Worm (Caenorhabditis elegans) whole organism, young adult: ENCODE measurements around the gene T25G12.6.

Source experiments
- B0019.2 ChIP-seq: fragments of 200-800 bp; sonication (Bioruptor generic); conservative IDR thresholded peaks from 2 replicates; pipeline ENCODE4 v1.3.6; 2022; ENCODE audit warnings: missing genetic modification reagents, missing genetic modification characterization, missing compliant biosample characterization
- B0336.3 ChIP-seq: fragments of 200-800 bp; sonication (Bioruptor generic); IDR thresholded peaks from 2 replicates; pipeline ENCODE4 v1.3.6; 2022; ENCODE audit warnings: missing genetic modification characterization, missing compliant biosample characterization
- F33H1.4 ChIP-seq: fragments of 200-800 bp; sonication (Bioruptor generic); IDR thresholded peaks from 2 replicates; pipeline ENCODE4 v1.3.6; 2022; ENCODE audit warnings: missing genetic modification reagents, missing genetic modification characterization, missing compliant biosample characterization
- F37B4.10 ChIP-seq: fragments of 200-800 bp; sonication (Bioruptor generic); IDR thresholded peaks from 2 replicates; pipeline ENCODE4 v1.3.6; 2022; ENCODE audit warnings: missing genetic modification characterization, missing compliant biosample characterization
- F39B2.1 ChIP-seq: fragments of 200-800 bp; sonication (Bioruptor generic); IDR thresholded peaks from 2 replicates; pipeline ENCODE4 v1.3.6; 2022; ENCODE audit warnings: missing genetic modification reagents, missing genetic modification characterization, missing compliant biosample characterization
- K12H6.12 ChIP-seq: fragments of 200-800 bp; sonication (Bioruptor generic); optimal IDR thresholded peaks from 2 replicates; lab custom pipeline; 2018; ENCODE audit warnings: mild to moderate bottlenecking, missing genetic modification characterization, missing compliant biosample characterization
- Y56A3A.18 ChIP-seq: fragments of 200-800 bp; sonication (Bioruptor generic); IDR thresholded peaks from 2 replicates; pipeline ENCODE4 v1.3.6; 2022; ENCODE audit warnings: missing genetic modification reagents, missing genetic modification characterization, missing compliant biosample characterization
- ZK185.1 ChIP-seq: sonication (generic microtip); optimal IDR thresholded peaks from 2 replicates; lab custom pipeline; 2016; ENCODE audit warnings: mild to moderate bottlenecking, missing genetic modification characterization, missing compliant biosample characterization; ENCODE audit not compliant: poor library complexity, severe bottlenecking
- ama-1 ChIP-seq, 3 experiments: fragments of 150-350 bp in 1 of 3; sonication (generic microtip) in 2 of 3; optimal IDR thresholded peaks; 2 replicates each; lab custom pipeline; 2014 to 2018; ENCODE audit warnings: missing biosample characterization in 2 of 3, missing genetic modification characterization in 2 of 3, missing genetic modification reagents in 2 of 3
- athp-1 ChIP-seq: sonication (generic microtip); optimal IDR thresholded peaks from 2 replicates; lab custom pipeline; 2017; ENCODE audit warnings: mild to moderate bottlenecking, missing genetic modification characterization, missing compliant biosample characterization
- attf-5 ChIP-seq: fragments of 200-800 bp; sonication (Bioruptor generic); optimal IDR thresholded peaks from 2 replicates; lab custom pipeline; 2018; ENCODE audit warnings: mild to moderate bottlenecking, missing genetic modification characterization, missing compliant biosample characterization
- attf-6 ChIP-seq: fragments of 200-800 bp; sonication (Bioruptor generic); IDR thresholded peaks from 2 replicates; pipeline ENCODE4 v1.3.6; 2022; ENCODE audit warnings: missing genetic modification reagents, missing genetic modification characterization, missing compliant biosample characterization
- bed-1 ChIP-seq: fragments of 200-800 bp; sonication (Bioruptor generic); IDR thresholded peaks from 2 replicates; pipeline ENCODE4 v1.3.6; 2022; ENCODE audit warnings: missing genetic modification reagents, missing genetic modification characterization, missing compliant biosample characterization
- cebp-1 ChIP-seq, 2 experiments: fragments of 200-800 bp in 1 of 2; sonication (Bioruptor generic) in 1 of 2; sonication (generic microtip) in 1 of 2; IDR thresholded peaks in 1 of 2; optimal IDR thresholded peaks in 1 of 2; 2 replicates each; pipeline versions ENCODE4 v1.3.6 to Lab custom; 2017 to 2022; ENCODE audit warnings: missing compliant biosample characterization in 2 of 2, missing genetic modification characterization in 2 of 2, mild to moderate bottlenecking in 1 of 2, missing genetic modification reagents in 1 of 2, moderate library complexity in 1 of 2
- cebp-2 ChIP-seq: fragments of 200-800 bp; sonication (Bioruptor generic); IDR thresholded peaks from 2 replicates; pipeline ENCODE4 v1.3.6; 2022; ENCODE audit warnings: missing genetic modification characterization, missing compliant biosample characterization
- ceh-100 ChIP-seq: fragments of 200-800 bp; sonication (Bioruptor generic); IDR thresholded peaks from 2 replicates; pipeline ENCODE4 v1.3.6; 2022; ENCODE audit warnings: missing genetic modification reagents, missing genetic modification characterization, missing compliant biosample characterization
- ceh-40 ChIP-seq: fragments of 200-800 bp; sonication (Bioruptor generic); IDR thresholded peaks from 2 replicates; pipeline ENCODE4 v1.3.6; 2022; ENCODE audit warnings: missing genetic modification characterization, missing compliant biosample characterization
- die-1 ChIP-seq: sonication (generic microtip); optimal IDR thresholded peaks from 2 replicates; lab custom pipeline; 2016; ENCODE audit warnings: missing genotype, mild to moderate bottlenecking, missing genetic modification characterization, missing compliant biosample characterization
- dox-1 ChIP-seq: fragments of 200-800 bp; sonication (Bioruptor generic); IDR thresholded peaks from 2 replicates; pipeline ENCODE4 v1.3.6; 2022; ENCODE audit warnings: missing genetic modification reagents, missing genetic modification characterization, missing compliant biosample characterization
- dpff-1 ChIP-seq: sonication (generic microtip); optimal IDR thresholded peaks from 2 replicates; lab custom pipeline; 2017; ENCODE audit warnings: mild to moderate bottlenecking, missing genetic modification characterization, missing compliant biosample characterization
- egrh-3 ChIP-seq: fragments of 200-800 bp; sonication (Bioruptor generic); IDR thresholded peaks from 2 replicates; pipeline ENCODE4 v1.3.6; 2022; ENCODE audit warnings: missing genetic modification reagents, missing genetic modification characterization, missing compliant biosample characterization
- ekl-4 ChIP-seq: fragments of 200-800 bp; sonication (Bioruptor generic); IDR thresholded peaks from 2 replicates; pipeline ENCODE4 v1.3.6; 2022; ENCODE audit warnings: missing genetic modification reagents, missing genetic modification characterization, missing compliant biosample characterization
- gei-17 ChIP-seq: fragments of 200-800 bp; sonication (Bioruptor generic); optimal IDR thresholded peaks from 2 replicates; lab custom pipeline; 2018; ENCODE audit warnings: mild to moderate bottlenecking, missing genetic modification characterization, missing compliant biosample characterization
- hlh-12 ChIP-seq: sonication (generic microtip); optimal IDR thresholded peaks from 2 replicates; lab custom pipeline; 2016; ENCODE audit warnings: missing genetic modification characterization, missing compliant biosample characterization
- hmg-1.2 ChIP-seq: fragments of 200-800 bp; sonication (Bioruptor generic); IDR thresholded peaks from 2 replicates; pipeline ENCODE4 v1.3.6; 2022; ENCODE audit warnings: missing genetic modification reagents, missing genetic modification characterization, missing compliant biosample characterization
- hrde-1 ChIP-seq: sonication (generic microtip); optimal IDR thresholded peaks from 2 replicates; lab custom pipeline; 2016; ENCODE audit warnings: missing genetic modification characterization, mild to moderate bottlenecking, missing compliant biosample characterization, moderate library complexity, missing genotype, missing genetic modification reagents, borderline replicate concordance
- let-526 ChIP-seq: fragments of 200-800 bp; sonication (Bioruptor generic); IDR thresholded peaks from 2 replicates; pipeline ENCODE4 v1.3.6; 2022; ENCODE audit warnings: missing genetic modification reagents, missing genetic modification characterization, missing compliant biosample characterization
- lin-35 ChIP-seq, 3 experiments: fragments of 150-350 bp in 2 of 3; sonication (generic microtip) in 1 of 3; optimal IDR thresholded peaks; 2 replicates each; lab custom pipeline; 2014 to 2018; ENCODE audit warnings: missing biosample characterization in 3 of 3, missing genetic modification characterization in 3 of 3, missing genetic modification reagents in 3 of 3
- lin-40 ChIP-seq: sonication (generic microtip); optimal IDR thresholded peaks from 2 replicates; lab custom pipeline; 2016; ENCODE audit warnings: missing genetic modification characterization, mild to moderate bottlenecking, missing compliant biosample characterization, missing genotype, missing genetic modification reagents
- lsy-27 ChIP-seq: sonication (generic microtip); optimal IDR thresholded peaks from 2 replicates; lab custom pipeline; 2017; ENCODE audit warnings: missing genetic modification characterization, mild to moderate bottlenecking, missing compliant biosample characterization, antibody characterized with exemption, missing genotype, borderline replicate concordance; ENCODE audit not compliant: insufficient read depth
- mcd-1 ChIP-seq: fragments of 200-800 bp; sonication (Bioruptor generic); IDR thresholded peaks from 2 replicates; pipeline ENCODE4 v1.3.6; 2022; ENCODE audit warnings: missing genetic modification reagents, missing genetic modification characterization, missing compliant biosample characterization
- mxl-1 ChIP-seq: sonication (generic microtip); optimal IDR thresholded peaks from 2 replicates; lab custom pipeline; 2016; ENCODE audit warnings: missing genetic modification characterization, missing compliant biosample characterization
- nfya-1 ChIP-seq: sonication (generic microtip); optimal IDR thresholded peaks from 2 replicates; lab custom pipeline; 2017; ENCODE audit warnings: antibody characterized with exemption, missing compliant biosample characterization, missing genetic modification characterization, borderline replicate concordance; ENCODE audit not compliant: insufficient read depth
- nhr-27 ChIP-seq: fragments of 200-800 bp; sonication (Bioruptor generic); optimal IDR thresholded peaks from 2 replicates; lab custom pipeline; 2018; ENCODE audit warnings: mild to moderate bottlenecking, missing genetic modification characterization, moderate library complexity, missing compliant biosample characterization
- nhr-80 ChIP-seq: sonication (generic microtip); optimal IDR thresholded peaks from 2 replicates; lab custom pipeline; 2016; ENCODE audit warnings: missing genetic modification characterization, missing compliant biosample characterization
- pha-4 ChIP-seq: fragments of 150-350 bp; sonication (generic microtip); optimal IDR thresholded peaks from 2 replicates; lab custom pipeline; 2014; ENCODE audit warnings: missing biosample characterization, missing genetic modification reagents, missing genetic modification characterization
- rpc-1 ChIP-seq, 2 experiments: fragments of 150-350 bp in 1 of 2; sonication (generic microtip) in 1 of 2; optimal IDR thresholded peaks; 2 replicates each; lab custom pipeline; 2014 to 2018; ENCODE audit warnings: missing biosample characterization in 1 of 2, missing genetic modification characterization in 1 of 2, missing genetic modification reagents in 1 of 2, missing genotype in 1 of 2
- sdz-38 ChIP-seq: sonication (generic microtip); optimal IDR thresholded peaks from 2 replicates; lab custom pipeline; 2016; ENCODE audit warnings: missing genotype, missing genetic modification characterization, missing compliant biosample characterization
- snpc-3.4 ChIP-seq: sonication (generic microtip); optimal IDR thresholded peaks from 2 replicates; lab custom pipeline; 2017; ENCODE audit warnings: missing genetic modification characterization, mild to moderate bottlenecking, missing compliant biosample characterization, antibody characterized with exemption, moderate library complexity, missing genotype, missing genetic modification reagents
- snpc-4 ChIP-seq, 5 experiments: fragments of 150-350 bp in 1 of 5; sonication (generic microtip) in 4 of 5; optimal IDR thresholded peaks; 2 replicates each; lab custom pipeline; 2014 to 2018; ENCODE audit warnings: missing genetic modification characterization in 5 of 5, missing biosample characterization in 3 of 5, antibody characterized with exemption in 2 of 5, mild to moderate bottlenecking in 2 of 5, missing compliant biosample characterization in 2 of 5, missing genotype in 2 of 5, moderate library complexity in 2 of 5, missing genetic modification reagents in 1 of 5
- tbp1 ChIP-seq: fragments of 200-800 bp; sonication (Bioruptor generic); optimal IDR thresholded peaks from 2 replicates; lab custom pipeline; 2018; ENCODE audit warnings: mild to moderate bottlenecking, missing genetic modification characterization, missing compliant biosample characterization
- ztf-22 ChIP-seq: fragments of 200-800 bp; sonication (Bioruptor generic); optimal IDR thresholded peaks from 2 replicates; lab custom pipeline; 2018; ENCODE audit warnings: mild to moderate bottlenecking, missing genetic modification characterization, moderate library complexity, missing compliant biosample characterization
- ztf-26 ChIP-seq: sonication (generic microtip); optimal IDR thresholded peaks from 2 replicates; lab custom pipeline; 2017; ENCODE audit warnings: missing genetic modification characterization, missing compliant biosample characterization
- ztf-3 ChIP-seq: fragments of 200-800 bp; sonication (Bioruptor generic); optimal IDR thresholded peaks from 2 replicates; lab custom pipeline; 2018; ENCODE audit warnings: mild to moderate bottlenecking, missing genetic modification characterization, missing compliant biosample characterization

Gene T25G12.6

ce11 chrX:17185696-17186430 lies 44.1 kb downstream of the T25G12.6 start, which contains the start of gene sid-3:
TSS of gene sid-3 (plus strand) at chrX:17186380.
- TF ChIP-seq F39B2.1 (GFP tag; lab: Robert Waterston, UW) (no peak), hlh-12 (tag; lab: Kevin White, UChicago) (no peak), attf-6 (no peak), pha-4 (tag; lab: Kevin White, UChicago) (no peak), snpc-3.4 (tag; lab: Kevin White, UChicago) (no peak), ama-1 (optimal IDR thresholded peaks at IDR 0.05; lab: Kevin White, UChicago) (no peak), ama-1 (GFP tag; optimal IDR thresholded peaks at IDR 0.05; lab: Kevin White, UChicago) (no peak), ztf-26 (tag; lab: Kevin White, UChicago) (no peak), die-1 (tag; lab: Kevin White, UChicago) (no peak), attf-5 (no peak), B0019.2 (no peak), B0336.3 (GFP tag; lab: Robert Waterston, UW) (no peak), dox-1 (GFP tag; lab: Robert Waterston, UW) (peak; percentile 42; the same call in 1 of the 2 replicates), nhr-80 (tag; lab: Kevin White, UChicago) (peak; percentile 89), tbp1 (GFP tag; lab: Kevin White, UChicago) (no peak), nfya-1 (no peak), ztf-22 (GFP tag; lab: Kevin White, UChicago) (no peak), lin-35 (GFP tag; optimal IDR thresholded peaks at IDR 0.05; lab: Kevin White, UChicago) (no peak), cebp-2 (GFP tag; lab: Robert Waterston, UW) (no peak), F33H1.4 (no peak), lsy-27 (tag; lab: Kevin White, UChicago) (no peak), mcd-1 (GFP tag; lab: Robert Waterston, UW) (no peak), Y56A3A.18 (GFP tag; lab: Robert Waterston, UW) (no peak), ceh-40 (GFP tag; lab: Robert Waterston, UW) (no peak), egrh-3 (GFP tag; lab: Robert Waterston, UW) (no peak), snpc-4 (GFP tag; optimal IDR thresholded peaks at IDR 0.05; lab: Kevin White, UChicago) (no peak), snpc-4 (tag; optimal IDR thresholded peaks at IDR 0.05; lab: Kevin White, UChicago) (peak in 1 of 4 experiments; percentile 3), ceh-100 (GFP tag; lab: Robert Waterston, UW) (no peak), nhr-27 (no peak), dpff-1 (tag; lab: Kevin White, UChicago) (no peak), rpc-1 (optimal IDR thresholded peaks at IDR 0.05; lab: Kevin White, UChicago) (no peak), rpc-1 (tag; optimal IDR thresholded peaks at IDR 0.05; lab: Kevin White, UChicago) (no peak), mxl-1 (no peak), cebp-1 (GFP tag; IDR thresholded peaks at IDR 0.05; lab: Robert Waterston, UW) (no peak), cebp-1 (tag; optimal IDR thresholded peaks at IDR 0.05; lab: Kevin White, UChicago) (peak; percentile 16), sdz-38 (no peak), F37B4.10 (GFP tag; lab: Robert Waterston, UW) (no peak)

ce11 chrX:17184363-17184762 lies 45.6 kb downstream of the T25G12.6 start:
- TF ChIP-seq K12H6.12, result peak; percentile 64
- peak in 1 of 3 experiments; percentile 28 for TF ChIP-seq lin-35 (GFP tag; optimal IDR thresholded peaks at IDR 0.05; lab: Kevin White, UChicago)
- no peak for TF ChIP-seq hrde-1
- no peak for TF ChIP-seq ztf-3 (GFP tag; lab: Kevin White, UChicago)
- TF ChIP-seq attf-5, result peak; percentile 33
- no peak for TF ChIP-seq let-526
- TF ChIP-seq ekl-4 (GFP tag; lab: Robert Waterston, UW), result 0 out of 2 replicates have a peak, but pooled peaks have one; percentile 25
- TF ChIP-seq cebp-1 (GFP tag; IDR thresholded peaks at IDR 0.05; lab: Robert Waterston, UW), result peak; percentile 97
- TF ChIP-seq cebp-1 (tag; optimal IDR thresholded peaks at IDR 0.05; lab: Kevin White, UChicago), result peak; percentile 99
- TF ChIP-seq gei-17, result peak; percentile 11
- peak; percentile 87 for TF ChIP-seq hmg-1.2 (GFP tag; lab: Robert Waterston, UW)
- no peak for TF ChIP-seq athp-1
- peak; percentile 60 for TF ChIP-seq lin-40 (tag; lab: Kevin White, UChicago)
- TF ChIP-seq ZK185.1 (tag; lab: Kevin White, UChicago), result peak; percentile 29
- TF ChIP-seq bed-1 (GFP tag; lab: Robert Waterston, UW), result no peak
- no peak for TF ChIP-seq snpc-4 (GFP tag; optimal IDR thresholded peaks at IDR 0.05; lab: Kevin White, UChicago)
- peak in 2 of 4 experiments; percentile 30 to 48 for TF ChIP-seq snpc-4 (tag; optimal IDR thresholded peaks at IDR 0.05; lab: Kevin White, UChicago)
